Fruit fly (Drosophila melanogaster): ENCODE measurements around the gene CG18418.

DNA sequence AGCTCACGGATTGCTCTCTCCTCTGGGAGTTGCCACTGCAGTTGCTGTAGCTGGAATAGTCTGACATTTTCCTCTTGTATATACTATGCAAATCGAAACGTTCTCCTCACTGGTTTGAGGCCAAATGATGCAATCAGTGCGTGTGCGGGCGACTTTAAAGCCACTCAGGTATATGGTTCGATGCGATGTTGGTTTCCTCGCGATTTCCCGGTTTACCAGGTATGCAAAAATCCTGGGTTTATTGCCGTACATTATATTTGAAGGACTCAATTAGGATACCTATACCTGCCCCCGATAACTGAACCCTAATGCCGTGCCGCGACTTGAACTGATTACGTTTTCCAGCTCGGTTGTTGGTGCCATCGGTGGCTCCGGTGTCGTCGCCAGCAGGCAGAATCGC lies 19.9 kb upstream of the CG18418 start, which contains the start of gene CG13712:
- TF ChIP-seq EcR (GFP tag; optimal IDR thresholded peaks at IDR 0.05) (no peak), CG4496 (GFP tag; IDR thresholded peaks at IDR 0.05) (no peak), CG12605 (GFP tag; IDR thresholded peaks at IDR 0.05) (no peak), CG17806 (tag; optimal IDR thresholded peaks at IDR 0.05) (no peak), Snoo (tag; optimal IDR thresholded peaks at IDR 0.05) (no peak), CG34367 (tag; optimal IDR thresholded peaks at IDR 0.05) (no peak), Pif1A (GFP tag; optimal IDR thresholded peaks at IDR 0.05) (no peak), CG9948 (tag; optimal IDR thresholded peaks at IDR 0.05) (no peak), CG32121 (GFP tag; IDR thresholded peaks at IDR 0.05) (no peak), CG14655 (GFP tag; optimal IDR thresholded peaks at IDR 0.05) (no peak), Ets98B (GFP tag; IDR thresholded peaks at IDR 0.05) (no peak)
